Fruit fly (Drosophila melanogaster) whole organism, embryonic: Measurements from ENCODE around the gene Rad9.
A peak's percentile ranks its signal among the peaks of the same experiment; 100 is the strongest.

Experiments used
- Atf-2 ChIP-seq: fragments of 200-800 bp; sonication (Bioruptor generic); optimal IDR thresholded peaks from 2 replicates; lab custom pipeline; 2016; ENCODE audit warnings: missing biosample characterization, missing genetic modification characterization
- Atf6 ChIP-seq: fragments of 200-800 bp; sonication (Bioruptor generic); IDR thresholded peaks from 2 replicates; pipeline ENCODE4 v1.3.6; 2022; ENCODE audit warnings: missing biosample characterization, missing genetic modification characterization
- C15 ChIP-seq: fragments of 200-800 bp; sonication (Bioruptor generic); IDR thresholded peaks from 3 replicates; pipeline ENCODE4 v1.3.6; 2022; ENCODE audit warnings: missing biosample characterization, missing genetic modification characterization
- CG10366 ChIP-seq: fragments of 200-800 bp; sonication (Bioruptor generic); IDR thresholded peaks from 2 replicates; pipeline ENCODE4 v1.3.6; 2022; ENCODE audit warnings: missing biosample characterization, missing genetic modification characterization
- CG12236 ChIP-seq: fragments of 200-800 bp; sonication (Bioruptor generic); optimal IDR thresholded peaks from 2 replicates; lab custom pipeline; 2016; ENCODE audit warnings: missing biosample characterization, missing genetic modification characterization
- CG1233 ChIP-seq: fragments of 200-800 bp; sonication (Bioruptor generic); optimal IDR thresholded peaks from 4 replicates; lab custom pipeline; 2018; ENCODE audit warnings: missing biosample characterization, mild to moderate bottlenecking, missing genetic modification characterization
- CG12391 ChIP-seq: fragments of 200-800 bp; sonication (Bioruptor generic); optimal IDR thresholded peaks from 3 replicates; lab custom pipeline; 2018; ENCODE audit warnings: missing biosample characterization, mild to moderate bottlenecking, missing genetic modification characterization, moderate library complexity
- CG14710 ChIP-seq: fragments of 200-800 bp; sonication (Bioruptor generic); optimal IDR thresholded peaks from 3 replicates; lab custom pipeline; 2019; ENCODE audit warnings: missing biosample characterization, mild to moderate bottlenecking, missing genetic modification characterization, moderate library complexity
- CG30403 ChIP-seq: fragments of 200-800 bp; sonication (Bioruptor generic); optimal IDR thresholded peaks from 3 replicates; lab custom pipeline; 2016; ENCODE audit warnings: missing biosample characterization, missing genetic modification characterization
- CG31224 ChIP-seq: fragments of 200-800 bp; sonication (Bioruptor generic); IDR thresholded peaks from 2 replicates; pipeline ENCODE4 v1.3.6; 2022; ENCODE audit warnings: missing biosample characterization, missing genetic modification characterization
- CG32772 ChIP-seq: fragments of 200-800 bp; sonication (Bioruptor generic); IDR thresholded peaks from 2 replicates; pipeline ENCODE4 v1.3.6; 2022; ENCODE audit warnings: missing biosample characterization, missing genetic modification characterization
- CG3847 ChIP-seq: fragments of 200-800 bp; sonication (Bioruptor generic); IDR thresholded peaks from 2 replicates; pipeline ENCODE4 v1.3.6; 2022; ENCODE audit warnings: missing biosample characterization, missing genetic modification characterization
- CG4707 ChIP-seq: fragments of 200-800 bp; sonication (Bioruptor generic); optimal IDR thresholded peaks from 2 replicates; lab custom pipeline; 2018; ENCODE audit warnings: missing biosample characterization, mild to moderate bottlenecking, missing genetic modification characterization, moderate library complexity
- CG4854 ChIP-seq: fragments of 200-800 bp; sonication (Bioruptor generic); optimal IDR thresholded peaks from 2 replicates; lab custom pipeline; 2016; ENCODE audit warnings: missing biosample characterization, missing genetic modification characterization, inconsistent platforms
- CG8089 ChIP-seq: fragments of 200-800 bp; sonication (Bioruptor generic); optimal IDR thresholded peaks from 3 replicates; lab custom pipeline; 2016; ENCODE audit warnings: missing biosample characterization, missing genetic modification characterization
- CG8924 ChIP-seq: fragments of 200-800 bp; optimal IDR thresholded peaks from 3 replicates; lab custom pipeline; 2019; ENCODE audit warnings: missing biosample characterization, mild to moderate bottlenecking, missing genetic modification characterization, moderate library complexity
- CG8944 ChIP-seq: fragments of 200-800 bp; sonication (Bioruptor generic); optimal IDR thresholded peaks from 3 replicates; lab custom pipeline; 2016; ENCODE audit warnings: missing biosample characterization, missing genetic modification characterization
- CG9437 ChIP-seq: fragments of 200-800 bp; sonication (Bioruptor generic); optimal IDR thresholded peaks from 2 replicates; lab custom pipeline; 2018; ENCODE audit warnings: missing biosample characterization, mild to moderate bottlenecking, missing genetic modification characterization
- D19A ChIP-seq: fragments of 200-800 bp; optimal IDR thresholded peaks from 3 replicates; lab custom pipeline; 2019; ENCODE audit warnings: missing biosample characterization, mild to moderate bottlenecking, missing genetic modification characterization, moderate library complexity
- D19B ChIP-seq: fragments of 200-800 bp; sonication (Bioruptor generic); optimal IDR thresholded peaks from 2 replicates; lab custom pipeline; 2017; ENCODE audit warnings: missing biosample characterization, mild to moderate bottlenecking, missing genetic modification characterization
- Dad ChIP-seq: fragments of 200-800 bp; sonication (Bioruptor generic); optimal IDR thresholded peaks from 3 replicates; lab custom pipeline; 2016; ENCODE audit warnings: missing biosample characterization, missing genetic modification characterization
- Dek ChIP-seq: fragments of 200-800 bp; sonication (Bioruptor generic); optimal IDR thresholded peaks from 3 replicates; lab custom pipeline; 2019; ENCODE audit warnings: missing biosample characterization, mild to moderate bottlenecking, missing genetic modification characterization, moderate library complexity
- E2f1 ChIP-seq: fragments of 200-800 bp; sonication (Bioruptor generic); IDR thresholded peaks from 2 replicates; pipeline ENCODE4 v1.3.6; 2022; ENCODE audit warnings: missing biosample characterization, missing genetic modification characterization
- E2f2 ChIP-seq: fragments of 200-800 bp; sonication (Bioruptor generic); IDR thresholded peaks from 2 replicates; pipeline ENCODE4 v1.3.6; 2022; ENCODE audit warnings: missing biosample characterization, missing genetic modification characterization
- Elba2 ChIP-seq: fragments of 200-800 bp; sonication (Bioruptor generic); optimal IDR thresholded peaks from 3 replicates; lab custom pipeline; 2016; ENCODE audit warnings: missing biosample characterization, missing genetic modification characterization
- Fer1 ChIP-seq: fragments of 200-800 bp; sonication (Bioruptor generic); optimal IDR thresholded peaks from 2 replicates; lab custom pipeline; 2017; ENCODE audit warnings: missing biosample characterization, mild to moderate bottlenecking, missing genetic modification characterization
- HLH4C ChIP-seq: fragments of 200-800 bp; sonication (Bioruptor generic); IDR thresholded peaks from 3 replicates; pipeline ENCODE4 v1.3.6; 2022; ENCODE audit warnings: missing biosample characterization, missing genetic modification characterization; ENCODE audit not compliant: partially characterized antibody
- HLH54F ChIP-seq: fragments of 200-800 bp; sonication (Bioruptor generic); optimal IDR thresholded peaks from 3 replicates; lab custom pipeline; 2016; ENCODE audit warnings: missing biosample characterization, missing genetic modification characterization
- Hey ChIP-seq: fragments of 200-800 bp; sonication (Bioruptor generic); optimal IDR thresholded peaks from 3 replicates; lab custom pipeline; 2018; ENCODE audit warnings: missing biosample characterization, mild to moderate bottlenecking, missing genetic modification characterization
- HmgD ChIP-seq: fragments of 200-800 bp; sonication (Bioruptor generic); optimal IDR thresholded peaks from 3 replicates; lab custom pipeline; 2016; ENCODE audit warnings: missing biosample characterization, missing genetic modification characterization
- Lpt ChIP-seq: fragments of >200 bp; optimal IDR thresholded peaks from 2 replicates; lab custom pipeline; 2018; ENCODE audit warnings: missing biosample characterization, missing genetic modification characterization
- Neu2 ChIP-seq: fragments of 200-800 bp; sonication (Bioruptor generic); optimal IDR thresholded peaks from 3 replicates; lab custom pipeline; 2016; ENCODE audit warnings: missing biosample characterization, missing genetic modification characterization, borderline replicate concordance
- Nf-YB ChIP-seq: fragments of 200-800 bp; sonication (Bioruptor generic); optimal IDR thresholded peaks from 3 replicates; lab custom pipeline; 2019; ENCODE audit warnings: missing biosample characterization, mild to moderate bottlenecking, missing genetic modification characterization, moderate library complexity
- Sin3A ChIP-seq: fragments of >200 bp; optimal IDR thresholded peaks from 2 replicates; lab custom pipeline; 2018
- Sry-β ChIP-seq: fragments of 200-800 bp; sonication (Bioruptor generic); optimal IDR thresholded peaks from 2 replicates; lab custom pipeline; 2018; ENCODE audit warnings: missing biosample characterization, mild to moderate bottlenecking, missing genetic modification characterization, moderate library complexity
- Ssrp ChIP-seq: fragments of 200-800 bp; sonication (Bioruptor generic); optimal IDR thresholded peaks from 2 replicates; lab custom pipeline; 2018; ENCODE audit warnings: missing biosample characterization, mild to moderate bottlenecking, missing genetic modification characterization, moderate library complexity
- Stat92E ChIP-seq, 3 experiments: fragments of >200 bp in 2 of 3; fragments of 200-800 bp in 1 of 3; sonication (Bioruptor generic) in 1 of 3; optimal IDR thresholded peaks; 2 replicates each; lab custom pipeline; 2017 to 2019; ENCODE audit warnings: missing biosample characterization in 3 of 3, missing genetic modification characterization in 3 of 3, mild to moderate bottlenecking in 1 of 3, moderate library complexity in 1 of 3
- aop ChIP-seq: fragments of 200-800 bp; sonication (Bioruptor generic); IDR thresholded peaks from 2 replicates; pipeline ENCODE4 v1.3.6; 2022; ENCODE audit warnings: missing biosample characterization, missing genetic modification characterization
- btn ChIP-seq: fragments of 200-800 bp; sonication (Bioruptor generic); optimal IDR thresholded peaks from 2 replicates; lab custom pipeline; 2016; ENCODE audit warnings: missing biosample characterization, missing genetic modification characterization
- croc ChIP-seq: fragments of 200-800 bp; sonication (Bioruptor generic); conservative IDR thresholded peaks from 3 replicates; pipeline ENCODE4 v1.3.6; 2022; ENCODE audit warnings: missing biosample characterization, missing genetic modification characterization
- ems ChIP-seq: fragments of 200-800 bp; sonication (Bioruptor generic); optimal IDR thresholded peaks from 3 replicates; lab custom pipeline; 2016; ENCODE audit warnings: missing biosample characterization, missing genetic modification characterization
- gcm ChIP-seq: fragments of 200-800 bp; sonication (Bioruptor generic); optimal IDR thresholded peaks from 2 replicates; lab custom pipeline; 2019; ENCODE audit warnings: missing biosample characterization, mild to moderate bottlenecking, missing genetic modification characterization, moderate library complexity
- kah ChIP-seq: fragments of 200-800 bp; sonication (Bioruptor generic); optimal IDR thresholded peaks from 2 replicates; lab custom pipeline; 2018; ENCODE audit warnings: missing biosample characterization, mild to moderate bottlenecking, missing genetic modification characterization
- kay ChIP-seq: fragments of 200-800 bp; sonication (Bioruptor generic); optimal IDR thresholded peaks from 2 replicates; lab custom pipeline; 2016; ENCODE audit warnings: missing biosample characterization, missing genetic modification characterization
- lola ChIP-seq, 3 experiments: fragments of >200 bp in 2 of 3; fragments of 200-800 bp in 1 of 3; sonication (Bioruptor generic) in 1 of 3; optimal IDR thresholded peaks; 2 replicates each; lab custom pipeline; 2017 to 2019; ENCODE audit warnings: missing biosample characterization in 3 of 3, missing genetic modification characterization in 3 of 3, mild to moderate bottlenecking in 1 of 3, moderate library complexity in 1 of 3
- pb ChIP-seq: fragments of 200-800 bp; sonication (Bioruptor generic); optimal IDR thresholded peaks from 3 replicates; lab custom pipeline; 2016; ENCODE audit warnings: missing biosample characterization, missing genetic modification characterization
- pho ChIP-seq: fragments of 200-800 bp; sonication (Bioruptor generic); optimal IDR thresholded peaks from 2 replicates; lab custom pipeline; 2016; ENCODE audit warnings: missing biosample characterization, missing genetic modification characterization
- seq ChIP-seq: fragments of 200-800 bp; sonication (Bioruptor generic); IDR thresholded peaks from 2 replicates; pipeline ENCODE4 v1.3.6; 2022; ENCODE audit warnings: missing biosample characterization, missing genetic modification characterization
- sima ChIP-seq: fragments of 200-800 bp; sonication (Bioruptor generic); optimal IDR thresholded peaks from 2 replicates; lab custom pipeline; 2016; ENCODE audit warnings: missing biosample characterization, missing genetic modification characterization
- so ChIP-seq: fragments of 200-800 bp; sonication (Bioruptor generic); IDR thresholded peaks from 3 replicates; pipeline ENCODE4 v1.3.6; 2022; ENCODE audit warnings: missing biosample characterization, missing genetic modification characterization
- sug ChIP-seq: fragments of 200-800 bp; optimal IDR thresholded peaks from 2 replicates; lab custom pipeline; 2019; ENCODE audit warnings: missing biosample characterization, mild to moderate bottlenecking, missing genetic modification characterization, moderate library complexity
- tx ChIP-seq: fragments of 200-800 bp; sonication (Bioruptor generic); optimal IDR thresholded peaks from 2 replicates; lab custom pipeline; 2016; ENCODE audit warnings: missing biosample characterization, missing genetic modification characterization

Gene Rad9

DNA sequence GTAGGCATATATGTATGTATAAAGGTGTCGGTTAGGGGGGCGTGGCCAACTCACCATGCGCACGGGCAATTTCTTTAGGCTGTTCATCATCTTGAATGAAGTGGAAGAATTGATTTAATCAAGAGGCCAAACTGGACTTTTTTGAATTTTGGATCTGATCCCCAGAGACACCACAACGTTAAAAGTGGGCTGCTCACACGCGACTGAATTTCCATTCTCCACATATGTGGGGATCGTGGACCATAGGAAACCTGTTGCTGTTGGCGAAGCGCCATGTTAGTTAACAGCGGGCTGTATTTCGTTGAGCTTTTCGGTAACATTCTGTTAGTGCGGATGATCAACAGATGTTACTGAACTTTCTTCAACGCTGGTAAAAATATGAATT, 25.7 kb upstream of the Rad9 start, which contains the start of gene CG3902:
Gene CG3902, minus strand, starts transcription at position 208 of the 385 bp plus-strand sequence.
- peak; percentile 34 for TF ChIP-seq ems
- TF ChIP-seq Hey (tag; lab: Kevin White, UChicago): no peak
- TF ChIP-seq CG10366 (GFP tag; lab: Robert Waterston, UW): no peak
- TF ChIP-seq CG12236: no peak
- no peak for TF ChIP-seq pb (GFP tag; lab: Kevin White, UChicago)
- TF ChIP-seq CG32772 (GFP tag; lab: Robert Waterston, UW): no peak
- no peak for TF ChIP-seq Atf-2 (GFP tag; lab: Kevin White, UChicago)
- TF ChIP-seq CG14710: no peak
- TF ChIP-seq Lpt (GFP tag; lab: Kevin White, UChicago): no peak
- 0 out of 2 replicates have a peak, but pooled peaks have one; percentile 10 for TF ChIP-seq CG31224 (GFP tag; lab: Robert Waterston, UW)
- peak; percentile 12 for TF ChIP-seq Dad (GFP tag; lab: Kevin White, UChicago)
- TF ChIP-seq seq (GFP tag; lab: Robert Waterston, UW): no peak
- no peak for TF ChIP-seq CG9437 (GFP tag; lab: Kevin White, UChicago)
- no peak for TF ChIP-seq D19B (GFP tag; lab: Kevin White, UChicago)
- TF ChIP-seq CG8089 (GFP tag; lab: Kevin White, UChicago): no peak
- no peak for TF ChIP-seq Ssrp (tag; lab: Kevin White, UChicago)
- no peak for TF ChIP-seq pho (GFP tag; lab: Kevin White, UChicago)
- no peak for TF ChIP-seq Sin3A (lab: Kevin White, UChicago)
- TF ChIP-seq sima: no peak
- no peak for TF ChIP-seq D19A
- TF ChIP-seq so (GFP tag; lab: Robert Waterston, UW): no peak
- TF ChIP-seq Fer1 (GFP tag; lab: Kevin White, UChicago): peak; percentile 61
- TF ChIP-seq Dek: no peak
- no peak for TF ChIP-seq btn (GFP tag; lab: Kevin White, UChicago)
- peak; percentile 12; the same call in 1 of the 2 replicates for TF ChIP-seq E2f2 (GFP tag; lab: Robert Waterston, UW)
- no peak for TF ChIP-seq E2f1 (GFP tag; lab: Robert Waterston, UW)
- TF ChIP-seq CG12391 (tag; lab: Kevin White, UChicago): no peak
- no peak for TF ChIP-seq lola (GFP tag; optimal IDR thresholded peaks at IDR 0.05; lab: Kevin White, UChicago)
- TF ChIP-seq Sry-β: no peak
- TF ChIP-seq CG8924 (tag; lab: Kevin White, UChicago): no peak
- peak; percentile 57 for TF ChIP-seq sug (tag; lab: Kevin White, UChicago)
- TF ChIP-seq CG1233 (GFP tag; lab: Kevin White, UChicago): peak; percentile 5
- peak; percentile 7 for TF ChIP-seq CG4707 (GFP tag; lab: Kevin White, UChicago)
- no peak for TF ChIP-seq HmgD
- TF ChIP-seq C15 (GFP tag; lab: Robert Waterston, UW): no peak
- no peak for TF ChIP-seq kay (GFP tag; lab: Kevin White, UChicago)
- TF ChIP-seq aop: no peak
- peak in 1 of 3 experiments; percentile 23 for TF ChIP-seq Stat92E (GFP tag; optimal IDR thresholded peaks at IDR 0.05; lab: Kevin White, UChicago)
- TF ChIP-seq CG30403 (GFP tag; lab: Kevin White, UChicago): no peak
- no peak for TF ChIP-seq CG8944 (GFP tag; lab: Kevin White, UChicago)
- TF ChIP-seq Nf-YB (GFP tag; lab: Kevin White, UChicago): no peak
- TF ChIP-seq tx (GFP tag; lab: Kevin White, UChicago): no peak
- TF ChIP-seq CG3847 (GFP tag; lab: Robert Waterston, UW): no peak
- TF ChIP-seq kah (GFP tag; lab: Kevin White, UChicago): peak; percentile 98
- no peak for TF ChIP-seq gcm (GFP tag; lab: Kevin White, UChicago)
- peak; percentile 60; the same call in 1 of the 2 replicates for TF ChIP-seq Atf6
- no peak for TF ChIP-seq CG4854 (GFP tag; lab: Kevin White, UChicago)
- TF ChIP-seq croc: no peak
- TF ChIP-seq HLH54F (GFP tag; lab: Kevin White, UChicago): no peak
- no peak for TF ChIP-seq Elba2 (GFP tag; lab: Kevin White, UChicago)
- no peak for TF ChIP-seq HLH4C (GFP tag; lab: Robert Waterston, UW)
- TF ChIP-seq Neu2: no peak
